Worm (Caenorhabditis elegans): ENCODE results near the gene blos-4.

DNA sequence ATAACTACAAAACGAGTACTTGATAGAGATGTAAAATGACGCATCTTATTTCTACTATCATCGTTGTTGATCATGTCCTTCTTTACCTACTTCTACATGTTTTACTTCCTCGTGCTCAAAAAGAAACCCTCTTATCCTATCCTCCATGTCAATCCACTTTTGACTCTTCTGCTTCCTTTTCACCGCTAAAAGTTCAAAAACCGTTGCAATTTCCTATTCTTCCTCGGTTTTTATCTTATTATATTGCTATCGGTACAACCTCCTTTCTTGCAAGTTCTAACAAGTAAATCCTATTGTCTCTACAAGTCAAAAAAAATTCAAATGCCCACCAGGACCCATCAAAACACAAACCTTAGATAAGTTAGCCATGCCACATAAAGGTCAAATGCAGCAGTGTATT is 37.8 kb upstream of the blos-4 start:
- TF ChIP-seq aptf-2 (GFP tag; conservative IDR thresholded peaks at IDR 0.05) (no peak), ets-4 (GFP tag; optimal IDR thresholded peaks at IDR 0.05) (no peak), die-1 (tag; optimal IDR thresholded peaks at IDR 0.05) (no peak), gei-17 (GFP tag; optimal IDR thresholded peaks at IDR 0.05) (no peak), madf-3 (GFP tag; IDR thresholded peaks at IDR 0.05) (no peak)

Data from whole organism, young adult.